Worm (Caenorhabditis elegans) whole organism, L4 larva: ENCODE measurements around the gene ain-1.

Source experiments
- F10B5.3 ChIP-seq: sonication (generic microtip); optimal IDR thresholded peaks from 2 replicates; lab custom pipeline; 2016; ENCODE audit warnings: mild to moderate bottlenecking, missing genetic modification characterization, missing compliant biosample characterization
- T26A8.4 ChIP-seq: fragments of 200-800 bp; sonication (Bioruptor generic); IDR thresholded peaks from 2 replicates; pipeline ENCODE4 v1.3.6; 2022; ENCODE audit warnings: missing genetic modification characterization, missing compliant biosample characterization
- Y75B8A.6 ChIP-seq: fragments of 200-800 bp; sonication (Bioruptor generic); IDR thresholded peaks from 2 replicates; pipeline ENCODE4 v1.3.6; 2022; ENCODE audit warnings: missing genetic modification reagents, missing genetic modification characterization, missing compliant biosample characterization
- aha-1 ChIP-seq: fragments of 150-350 bp; peaks from one replicate; lab custom pipeline; 2014; ENCODE audit warnings: missing biosample characterization, missing genetic modification characterization
- aly-2 ChIP-seq: sonication (generic microtip); optimal IDR thresholded peaks from 2 replicates; lab custom pipeline; 2018; ENCODE audit warnings: missing biosample characterization, missing genetic modification characterization
- arid-1 ChIP-seq: fragments of 200-800 bp; sonication (Bioruptor generic); conservative IDR thresholded peaks from 2 replicates; pipeline ENCODE4 v1.3.6; 2022; ENCODE audit warnings: missing genetic modification reagents, missing genetic modification characterization, missing compliant biosample characterization
- ceh-20 ChIP-seq: fragments of 200-800 bp; sonication (Bioruptor generic); IDR thresholded peaks from 2 replicates; pipeline ENCODE4 v1.3.6; 2022; ENCODE audit warnings: missing genetic modification reagents, missing genetic modification characterization, missing compliant biosample characterization
- ceh-28 ChIP-seq: fragments of 150-350 bp; optimal IDR thresholded peaks from 2 replicates; lab custom pipeline; 2014; ENCODE audit warnings: missing biosample characterization, missing genetic modification reagents, missing genetic modification characterization
- ceh-32 ChIP-seq: sonication (generic microtip); optimal IDR thresholded peaks from 2 replicates; lab custom pipeline; 2016; ENCODE audit warnings: mild to moderate bottlenecking, missing genetic modification characterization, missing compliant biosample characterization; ENCODE audit not compliant: poor library complexity
- ceh-62 ChIP-seq: sonication (generic microtip); optimal IDR thresholded peaks from 2 replicates; lab custom pipeline; 2017; ENCODE audit warnings: missing biosample characterization, missing genetic modification characterization
- ceh-82 ChIP-seq: sonication (generic microtip); optimal IDR thresholded peaks from 2 replicates; lab custom pipeline; 2017; ENCODE audit warnings: missing biosample characterization, missing genetic modification characterization
- daf-12 ChIP-seq: fragments of 150-350 bp; optimal IDR thresholded peaks from 2 replicates; lab custom pipeline; 2014; ENCODE audit warnings: missing biosample characterization, missing genetic modification reagents, missing genetic modification characterization
- daf-16 ChIP-seq, 3 experiments: sonication (generic microtip); optimal IDR thresholded peaks; 2 replicates each; lab custom pipeline; 2016 to 2017; ENCODE audit warnings: missing genetic modification characterization in 3 of 3, missing genetic modification reagents in 3 of 3, mild to moderate bottlenecking in 2 of 3, missing compliant biosample characterization in 2 of 3, missing biosample characterization in 1 of 3, moderate library complexity in 1 of 3
- dmd-9 ChIP-seq: fragments of 200-800 bp; sonication (Bioruptor generic); IDR thresholded peaks from 2 replicates; pipeline ENCODE4 v1.3.6; 2022; ENCODE audit warnings: missing genetic modification reagents, missing genetic modification characterization, missing compliant biosample characterization
- egl-27 ChIP-seq: sonication (generic microtip); optimal IDR thresholded peaks from 3 replicates; lab custom pipeline; 2017; ENCODE audit warnings: missing biosample characterization, missing genetic modification reagents, missing genetic modification characterization
- egl-43 ChIP-seq: fragments of 200-800 bp; sonication (Bioruptor generic); IDR thresholded peaks from 2 replicates; pipeline ENCODE4 v1.3.6; 2022; ENCODE audit warnings: missing genetic modification reagents, missing genetic modification characterization, missing compliant biosample characterization
- gei-8 ChIP-seq: fragments of 200-800 bp; sonication (Bioruptor generic); optimal IDR thresholded peaks from 2 replicates; lab custom pipeline; 2018; ENCODE audit warnings: mild to moderate bottlenecking, missing genetic modification characterization, missing compliant biosample characterization
- hlh-11 ChIP-seq: fragments of 200-800 bp; sonication (Bioruptor generic); optimal IDR thresholded peaks from 2 replicates; lab custom pipeline; 2018; ENCODE audit warnings: mild to moderate bottlenecking, missing genetic modification characterization, missing compliant biosample characterization
- lim-7 ChIP-seq: fragments of 200-800 bp; sonication (Bioruptor generic); IDR thresholded peaks from 2 replicates; pipeline ENCODE4 v1.3.6; 2022; ENCODE audit warnings: missing genetic modification characterization, missing compliant biosample characterization
- lin-13 ChIP-seq: fragments of 150-350 bp; optimal IDR thresholded peaks from 2 replicates; lab custom pipeline; 2014; ENCODE audit warnings: missing biosample characterization, missing genetic modification reagents, missing genetic modification characterization
- lin-15B ChIP-seq: fragments of 150-350 bp; sonication (generic microtip); optimal IDR thresholded peaks from 3 replicates; lab custom pipeline; 2014; ENCODE audit warnings: missing biosample characterization, missing genetic modification characterization
- lin-39 ChIP-seq: fragments of 150-350 bp; optimal IDR thresholded peaks from 2 replicates; lab custom pipeline; 2014; ENCODE audit warnings: missing biosample characterization, missing genetic modification reagents, missing genetic modification characterization
- lir-3 ChIP-seq: sonication (generic microtip); optimal IDR thresholded peaks from 2 replicates; lab custom pipeline; 2016; ENCODE audit warnings: mild to moderate bottlenecking, missing genetic modification characterization, missing compliant biosample characterization
- lsy-2 ChIP-seq, 2 experiments: fragments of 150-350 bp in 1 of 2; sonication (generic microtip) in 1 of 2; optimal IDR thresholded peaks; 2 replicates each; lab custom pipeline; 2014 to 2017; ENCODE audit warnings: missing biosample characterization in 2 of 2, missing genetic modification characterization in 2 of 2
- madf-5 ChIP-seq, 2 experiments: fragments of 200-800 bp; sonication (Bioruptor generic); IDR thresholded peaks; 2 replicates each; pipeline ENCODE4 v1.3.6; 2022; ENCODE audit warnings: missing compliant biosample characterization in 2 of 2, missing genetic modification characterization in 2 of 2
- mdl-1 ChIP-seq, 2 experiments: fragments of 150-350 bp in 1 of 2; sonication (generic microtip) in 1 of 2; optimal IDR thresholded peaks; 2 replicates each; lab custom pipeline; 2014 to 2017; ENCODE audit warnings: missing biosample characterization in 2 of 2, missing genetic modification characterization in 2 of 2
- mep-1 ChIP-seq: fragments of 150-350 bp; sonication (generic microtip); optimal IDR thresholded peaks from 3 replicates; lab custom pipeline; 2014; ENCODE audit warnings: missing biosample characterization, missing genetic modification characterization
- mxl-3 ChIP-seq: fragments of 200-800 bp; sonication (Bioruptor generic); optimal IDR thresholded peaks from 2 replicates; lab custom pipeline; 2018; ENCODE audit warnings: mild to moderate bottlenecking, missing genetic modification characterization, missing compliant biosample characterization
- nhr-25 ChIP-seq: sonication (generic microtip); optimal IDR thresholded peaks from 2 replicates; lab custom pipeline; 2017; ENCODE audit warnings: missing genetic modification characterization, mild to moderate bottlenecking, missing compliant biosample characterization, antibody characterized with exemption, moderate library complexity, borderline replicate concordance; ENCODE audit not compliant: insufficient read depth
- nhr-42 ChIP-seq: fragments of 200-800 bp; sonication (Bioruptor generic); IDR thresholded peaks from 2 replicates; pipeline ENCODE4 v1.3.6; 2022; ENCODE audit warnings: missing genetic modification characterization, missing compliant biosample characterization
- nhr-48 ChIP-seq: sonication (generic microtip); optimal IDR thresholded peaks from 2 replicates; lab custom pipeline; 2016; ENCODE audit warnings: mild to moderate bottlenecking, missing genetic modification characterization, missing compliant biosample characterization
- nhr-76 ChIP-seq: fragments of 150-350 bp; optimal IDR thresholded peaks from 2 replicates; lab custom pipeline; 2014; ENCODE audit warnings: missing biosample characterization, missing genetic modification characterization
- pha-4 ChIP-seq, 2 experiments: fragments of 150-350 bp in 1 of 2; fragments of 200-800 bp in 1 of 2; sonication (Bioruptor generic) in 1 of 2; IDR thresholded peaks in 1 of 2; optimal IDR thresholded peaks in 1 of 2; 2 replicates each; pipeline versions ENCODE4 v1.3.6 to Lab custom; 2014 to 2022; ENCODE audit warnings: missing genetic modification characterization in 2 of 2, missing genetic modification reagents in 2 of 2, missing biosample characterization in 1 of 2, missing compliant biosample characterization in 1 of 2
- php-3 ChIP-seq: fragments of 200-800 bp; sonication (Bioruptor generic); IDR thresholded peaks from 2 replicates; pipeline ENCODE4 v1.3.6; 2022; ENCODE audit warnings: missing genetic modification reagents, missing genetic modification characterization, missing compliant biosample characterization
- pqm-1 ChIP-seq: sonication (generic microtip); optimal IDR thresholded peaks from 2 replicates; lab custom pipeline; 2017; ENCODE audit warnings: missing biosample characterization, missing genetic modification characterization
- rbr-2 ChIP-seq: sonication (generic microtip); optimal IDR thresholded peaks from 2 replicates; lab custom pipeline; 2016; ENCODE audit warnings: missing genotype, missing genetic modification characterization, missing compliant biosample characterization
- saeg-2 ChIP-seq: fragments of 200-800 bp; sonication (Bioruptor generic); IDR thresholded peaks from 2 replicates; pipeline ENCODE4 v1.3.6; 2022; ENCODE audit warnings: missing genetic modification reagents, missing genetic modification characterization, missing compliant biosample characterization
- set-16 ChIP-seq: fragments of 200-800 bp; sonication (Bioruptor generic); IDR thresholded peaks from 2 replicates; pipeline ENCODE4 v1.3.6; 2022; ENCODE audit warnings: missing genetic modification reagents, missing genetic modification characterization, missing compliant biosample characterization
- skn-1 ChIP-seq: fragments of 150-350 bp; optimal IDR thresholded peaks from 2 replicates; lab custom pipeline; 2014; ENCODE audit warnings: missing biosample characterization, missing genetic modification characterization
- tag-97 ChIP-seq: fragments of 200-800 bp; sonication (Bioruptor generic); IDR thresholded peaks from 2 replicates; pipeline ENCODE4 v1.3.6; 2022; ENCODE audit warnings: missing genetic modification characterization, missing compliant biosample characterization
- unc-39 ChIP-seq: sonication (generic microtip); optimal IDR thresholded peaks from 2 replicates; lab custom pipeline; 2017; ENCODE audit warnings: missing biosample characterization, missing genetic modification characterization
- unc-62 ChIP-seq, 3 experiments: fragments of 150-350 bp in 1 of 3; sonication (generic microtip); optimal IDR thresholded peaks in 2 of 3; peaks in 1 of 3; 1 replicate in 1 of 3; 2 replicates in 2 of 3; lab custom pipeline; 2014 to 2017; ENCODE audit warnings: missing biosample characterization in 3 of 3, missing genetic modification characterization in 3 of 3, missing genetic modification reagents in 3 of 3, missing genotype in 1 of 3
- vab-7 ChIP-seq: fragments of 200-800 bp; sonication (Bioruptor generic); IDR thresholded peaks from 2 replicates; pipeline ENCODE4 v1.3.6; 2022; ENCODE audit warnings: missing genetic modification reagents, missing genetic modification characterization, missing compliant biosample characterization
- zfp-3 ChIP-seq: fragments of 200-800 bp; sonication (Bioruptor generic); conservative IDR thresholded peaks from 2 replicates; pipeline ENCODE4 v1.3.6; 2022; ENCODE audit warnings: missing genetic modification reagents, missing genetic modification characterization, missing compliant biosample characterization
- zip-11 ChIP-seq: fragments of 200-800 bp; sonication (Bioruptor generic); IDR thresholded peaks from 2 replicates; pipeline ENCODE4 v1.3.6; 2022; ENCODE audit warnings: missing genetic modification characterization, missing compliant biosample characterization
- ztf-7 ChIP-seq: fragments of 150-350 bp; optimal IDR thresholded peaks from 2 replicates; lab custom pipeline; 2014; ENCODE audit warnings: missing biosample characterization, missing genetic modification characterization

ain-1 gene

DNA sequence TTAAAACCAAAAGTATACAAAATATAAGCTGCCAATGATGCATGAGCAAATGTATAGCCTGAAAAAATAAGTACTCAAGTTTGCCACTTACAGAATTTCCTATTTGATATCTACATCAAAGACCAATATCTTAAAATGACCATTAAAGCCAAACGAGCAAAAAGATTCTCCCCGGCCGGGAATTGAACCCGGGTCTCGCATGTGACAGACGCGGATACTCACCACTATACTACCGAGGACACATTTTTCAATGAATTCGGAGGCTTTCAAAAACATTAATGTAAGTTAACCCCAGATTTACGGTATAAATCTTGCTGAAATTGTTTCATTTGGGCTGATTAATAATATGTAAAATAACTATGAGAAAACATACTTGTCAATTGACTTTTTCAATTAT lies 4.9 kb downstream of the ain-1 start (continued):
- no peak for TF ChIP-seq nhr-42 (GFP tag; lab: Robert Waterston, UW)
- TF ChIP-seq daf-16 (GFP tag; optimal IDR thresholded peaks at IDR 0.05; lab: Kevin White, UChicago) = peak in 1 of 2 experiments; percentile 29
- no peak for TF ChIP-seq daf-16 (tag; optimal IDR thresholded peaks at IDR 0.05; lab: Kevin White, UChicago)

DNA sequence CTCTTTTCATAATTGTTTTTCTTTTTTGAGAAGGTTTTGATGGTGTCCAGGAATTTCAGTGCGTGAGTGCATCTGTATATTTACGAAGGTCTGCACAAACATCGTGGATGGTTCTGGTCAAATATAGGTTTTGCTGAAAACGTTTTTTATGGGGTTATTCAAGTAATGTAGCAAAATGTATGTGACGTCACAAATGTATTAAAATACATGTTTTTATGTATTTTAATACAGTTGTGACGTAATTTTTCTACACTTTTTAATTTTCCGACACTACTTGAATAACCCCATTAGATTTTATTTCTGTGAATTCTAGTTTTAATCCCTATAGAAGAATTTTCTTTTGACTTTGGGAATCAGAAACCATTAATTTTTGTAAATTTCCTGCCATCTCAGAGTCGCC lies 5.5 kb downstream of the ain-1 start:
- TF ChIP-seq lin-15B (tag; lab: Kevin White, UChicago) = no peak
- no peak for TF ChIP-seq madf-5 (GFP tag; IDR thresholded peaks at IDR 0.05; lab: Robert Waterston, UW)
- TF ChIP-seq pha-4 (GFP tag; IDR thresholded peaks at IDR 0.05; lab: Robert Waterston, UW) = no peak
- no peak for TF ChIP-seq pha-4 (tag; optimal IDR thresholded peaks at IDR 0.05; lab: Kevin White, UChicago)
- TF ChIP-seq saeg-2 (GFP tag; lab: Robert Waterston, UW) = no peak
- no peak for TF ChIP-seq daf-12
- TF ChIP-seq lin-39 (tag; lab: Kevin White, UChicago) = no peak
- TF ChIP-seq lsy-2 (tag; optimal IDR thresholded peaks at IDR 0.05; lab: Kevin White, UChicago) = no peak
- no peak for TF ChIP-seq unc-39 (tag; lab: Kevin White, UChicago)
- TF ChIP-seq lir-3 (tag; lab: Kevin White, UChicago) = no peak
- TF ChIP-seq arid-1 = no peak
- no peak for TF ChIP-seq rbr-2 (tag; lab: Kevin White, UChicago)
- TF ChIP-seq ceh-82 (tag; lab: Kevin White, UChicago) = no peak
- no peak for TF ChIP-seq egl-27 (tag; lab: Kevin White, UChicago)
- no peak for TF ChIP-seq unc-62 (GFP tag; optimal IDR thresholded peaks at IDR 0.05 in 1 of 2; lab: Kevin White, UChicago)
- TF ChIP-seq unc-62 (tag; optimal IDR thresholded peaks at IDR 0.05; lab: Kevin White, UChicago) = no peak
- no peak for TF ChIP-seq zip-11 (GFP tag; lab: Robert Waterston, UW)
- no peak for TF ChIP-seq skn-1 (tag; lab: Kevin White, UChicago)
- no peak for TF ChIP-seq pqm-1 (tag; lab: Kevin White, UChicago)
- TF ChIP-seq dmd-9 = no peak
- no peak for TF ChIP-seq Y75B8A.6
- no peak for TF ChIP-seq nhr-25 (tag; lab: Kevin White, UChicago)

DNA sequence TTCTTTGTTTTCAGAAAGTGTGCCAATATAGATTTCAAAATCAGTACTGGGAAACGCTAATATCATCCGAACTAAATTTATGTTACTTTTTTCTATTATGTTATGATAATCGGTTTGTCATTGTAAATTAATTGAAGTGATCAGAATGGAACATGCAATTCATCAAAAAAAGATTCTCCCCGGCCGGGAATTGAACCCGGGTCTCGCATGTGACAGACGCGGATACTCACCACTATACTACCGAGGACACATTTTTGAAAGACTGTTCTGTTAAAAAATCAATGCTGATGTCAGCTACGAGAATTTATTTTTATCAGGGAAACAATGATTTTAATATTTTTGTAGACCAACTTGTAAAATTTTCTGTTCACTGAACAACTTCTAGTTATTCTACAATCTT lies 5.9 kb downstream of the ain-1 start:
- TF ChIP-seq aly-2 (tag; lab: Kevin White, UChicago) = no peak
- TF ChIP-seq Y75B8A.6 = no peak
- peak; percentile 84 for TF ChIP-seq lim-7
- no peak for TF ChIP-seq ceh-62 (tag; lab: Kevin White, UChicago)
- TF ChIP-seq ceh-20 (GFP tag; lab: Robert Waterston, UW) = peak; percentile 59; the same call in 1 of the 2 replicates
- peak; percentile 53 for TF ChIP-seq lin-13
- no peak for TF ChIP-seq set-16 (GFP tag; lab: Robert Waterston, UW)
- TF ChIP-seq zfp-3 (GFP tag; lab: Robert Waterston, UW) = no peak
- TF ChIP-seq gei-8 (GFP tag; lab: Kevin White, UChicago) = peak; percentile 30
- peak; percentile 37 for TF ChIP-seq mep-1 (tag; lab: Kevin White, UChicago)
- TF ChIP-seq lir-3 (tag; lab: Kevin White, UChicago) = peak; percentile 45
- peak; percentile 13 for TF ChIP-seq ztf-7 (tag; lab: Kevin White, UChicago)
- peak; percentile 79 for TF ChIP-seq aha-1 (tag; lab: Kevin White, UChicago)
- no peak for TF ChIP-seq tag-97 (GFP tag; lab: Robert Waterston, UW)
- no peak for TF ChIP-seq nhr-76 (tag; lab: Kevin White, UChicago)
- TF ChIP-seq vab-7 (GFP tag; lab: Robert Waterston, UW) = peak; percentile 69
- TF ChIP-seq mxl-3 = no peak
- peak; percentile 67; the same call in 1 of the 2 replicates for TF ChIP-seq arid-1
- TF ChIP-seq ceh-28 (tag; lab: Kevin White, UChicago) = no peak
- no peak for TF ChIP-seq ceh-32 (tag; lab: Kevin White, UChicago)
- peak; percentile 51 for TF ChIP-seq nhr-48
- peak; percentile 17 for TF ChIP-seq F10B5.3 (tag; lab: Kevin White, UChicago)
- TF ChIP-seq madf-5 (GFP tag; IDR thresholded peaks at IDR 0.05; lab: Robert Waterston, UW) = peak in 1 of 2 experiments; percentile 78; a peak in 1 of 4 replicates
- 0 out of 2 replicates have a peak, but pooled peaks have one; percentile 48 for TF ChIP-seq dmd-9
- TF ChIP-seq egl-43 (GFP tag; lab: Robert Waterston, UW) = peak; percentile 88
- no peak for TF ChIP-seq pqm-1 (tag; lab: Kevin White, UChicago)
- no peak for TF ChIP-seq mdl-1 (tag; optimal IDR thresholded peaks at IDR 0.05; lab: Kevin White, UChicago)
- TF ChIP-seq php-3 = peak; percentile 17; the same call in 1 of the 2 replicates
- TF ChIP-seq T26A8.4 = peak; percentile 49; the same call in 1 of the 2 replicates
- TF ChIP-seq hlh-11 = peak; percentile 21
